Fruit fly (Drosophila melanogaster) whole organism, prepupa: Measurements from ENCODE around the gene nkd.

Experiments used
- Blimp-1 ChIP-seq: fragments of 200-800 bp; sonication (Bioruptor generic); optimal IDR thresholded peaks from 3 replicates; lab custom pipeline; 2017; ENCODE audit warnings: missing biosample characterization, missing genetic modification characterization, mild to moderate bottlenecking, moderate library complexity, missing genetic modification reagents
- CG10631 ChIP-seq: fragments of 200-800 bp; sonication (Bioruptor generic); optimal IDR thresholded peaks from 2 replicates; lab custom pipeline; 2016; ENCODE audit warnings: missing biosample characterization, missing genetic modification characterization
- CG15336 ChIP-seq: fragments of 200-800 bp; sonication (Bioruptor generic); IDR thresholded peaks from 2 replicates; pipeline ENCODE4 v1.3.6; 2022; ENCODE audit warnings: missing biosample characterization, missing genetic modification characterization
- CG3032 ChIP-seq: fragments of 200-800 bp; optimal IDR thresholded peaks from 2 replicates; lab custom pipeline; 2019; ENCODE audit warnings: missing biosample characterization, mild to moderate bottlenecking, missing genetic modification characterization, moderate library complexity
- CG31627 ChIP-seq: fragments of 200-800 bp; sonication (Bioruptor generic); optimal IDR thresholded peaks from 3 replicates; lab custom pipeline; 2016; ENCODE audit warnings: missing biosample characterization, missing genetic modification characterization
- CG6163 ChIP-seq: fragments of 200-800 bp; sonication (Bioruptor generic); IDR thresholded peaks from 3 replicates; pipeline ENCODE4 v1.3.6; 2022; ENCODE audit warnings: missing biosample characterization, missing genetic modification characterization
- CG6808 ChIP-seq: fragments of 200-800 bp; sonication (Bioruptor generic); optimal IDR thresholded peaks from 3 replicates; lab custom pipeline; 2017; ENCODE audit warnings: missing biosample characterization, missing genetic modification characterization, mild to moderate bottlenecking, moderate library complexity, missing genetic modification reagents
- Lpt ChIP-seq: fragments of 200-800 bp; sonication (Bioruptor generic); optimal IDR thresholded peaks from 3 replicates; lab custom pipeline; 2016; ENCODE audit warnings: missing biosample characterization, missing genetic modification characterization
- OdsH ChIP-seq: fragments of 200-800 bp; sonication (Bioruptor generic); optimal IDR thresholded peaks from 3 replicates; lab custom pipeline; 2016; ENCODE audit warnings: missing biosample characterization, missing genetic modification characterization
- Sox102F ChIP-seq: fragments of 200-800 bp; sonication (Bioruptor generic); optimal IDR thresholded peaks from 2 replicates; lab custom pipeline; 2016; ENCODE audit warnings: missing biosample characterization, mild to moderate bottlenecking, missing genetic modification characterization
- acj6 ChIP-seq: fragments of 200-800 bp; sonication (Bioruptor generic); optimal IDR thresholded peaks from 3 replicates; lab custom pipeline; 2016; ENCODE audit warnings: missing biosample characterization, missing genetic modification characterization
- eg ChIP-seq: fragments of 200-800 bp; sonication (Bioruptor generic); IDR thresholded peaks from 3 replicates; pipeline ENCODE4 v1.3.6; 2022; ENCODE audit warnings: missing biosample characterization, missing genetic modification characterization
- pdm3 ChIP-seq: fragments of 200-800 bp; sonication (Bioruptor generic); optimal IDR thresholded peaks from 3 replicates; lab custom pipeline; 2016; ENCODE audit warnings: missing biosample characterization, missing genetic modification characterization
- ss ChIP-seq, 2 experiments: fragments of 200-800 bp; sonication (Bioruptor generic); optimal IDR thresholded peaks; 2 replicates in 1 of 2; 3 replicates in 1 of 2; lab custom pipeline; 2017 to 2018; ENCODE audit warnings: mild to moderate bottlenecking in 2 of 2, missing biosample characterization in 2 of 2, missing genetic modification characterization in 2 of 2, moderate library complexity in 1 of 2

DNA sequence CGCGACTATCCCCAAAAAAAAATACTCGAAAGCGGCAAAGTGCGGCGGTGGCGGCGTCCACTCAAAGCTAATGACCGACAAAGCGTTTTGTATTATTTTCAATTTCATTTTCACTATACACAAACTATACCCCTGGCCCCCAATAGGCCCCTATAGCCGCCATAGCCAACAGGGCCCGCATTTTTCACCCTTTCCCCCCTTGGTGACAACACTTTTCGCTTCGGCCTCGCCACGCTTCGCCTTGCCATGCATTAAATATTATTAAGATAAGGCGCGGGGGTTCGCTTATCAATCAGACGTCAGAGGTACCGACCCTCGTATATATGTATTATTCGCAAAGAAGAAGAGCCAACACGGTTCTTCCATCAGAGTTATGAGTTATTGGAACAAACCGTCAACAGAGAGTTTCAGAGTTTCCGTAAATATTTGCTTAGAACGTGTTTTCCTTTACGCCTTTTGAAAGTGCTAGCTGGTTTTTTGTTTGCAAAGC, 5.0 kb downstream of the nkd start:
- TF ChIP-seq OdsH (GFP tag; lab: Kevin White, UChicago) (peak; percentile 1), pdm3 (GFP tag; lab: Kevin White, UChicago) (peak; percentile 5), CG10631 (GFP tag; lab: Kevin White, UChicago) (peak; percentile 8), Sox102F (GFP tag; lab: Kevin White, UChicago) (no peak), Blimp-1 (GFP tag; lab: Kevin White, UChicago) (no peak), CG31627 (no peak), ss (GFP tag; optimal IDR thresholded peaks at IDR 0.05; lab: Kevin White, UChicago) (no peak), CG6163 (GFP tag; lab: Robert Waterston, UW) (no peak), CG6808 (GFP tag; lab: Kevin White, UChicago) (no peak), Lpt (no peak), eg (GFP tag; lab: Robert Waterston, UW) (peak; percentile 16; the same call in 1 of the 3 replicates), acj6 (GFP tag; lab: Kevin White, UChicago) (no peak), CG15336 (no peak), CG3032 (no peak)
